Fruit fly (Drosophila melanogaster): ENCODE results near the gene kipf.

Gene kipf

DNA sequence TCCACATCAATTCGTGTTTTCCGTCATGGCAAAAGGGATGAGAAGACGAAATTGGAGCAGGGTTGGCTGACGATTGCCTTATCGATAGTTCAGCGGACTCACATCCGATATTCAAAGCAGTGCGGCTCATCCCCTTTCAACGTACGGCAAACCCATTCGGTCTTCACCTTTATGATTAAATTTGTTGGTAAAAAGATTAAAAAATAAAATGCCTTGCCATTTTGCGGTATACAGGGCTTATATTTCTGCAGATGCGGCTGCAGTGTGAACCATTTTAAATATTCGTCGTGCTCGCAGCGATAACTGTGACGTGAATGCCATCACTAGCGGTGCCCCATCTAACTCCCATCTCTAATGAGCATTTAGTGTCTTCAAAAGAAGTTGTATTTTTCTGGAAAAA is 6.3 kb upstream of the kipf start, which contains the start of the genes Taf7 and EMC1 (continued):
- TF ChIP-seq CG17328 (GFP tag; IDR thresholded peaks at IDR 0.05): no peak
- TF ChIP-seq CG31365 (tag; optimal IDR thresholded peaks at IDR 0.05): peak; percentile 65
- no peak for TF ChIP-seq bcd (GFP tag; optimal IDR thresholded peaks at IDR 0.05)
- peak; percentile 55 for TF ChIP-seq lilli (GFP tag; optimal IDR thresholded peaks at IDR 0.05)
- no peak for TF ChIP-seq ERR (GFP tag; optimal IDR thresholded peaks at IDR 0.05)
- no peak for TF ChIP-seq Spps (tag; optimal IDR thresholded peaks at IDR 0.05)
- TF ChIP-seq CG6272 (GFP tag; IDR thresholded peaks at IDR 0.05): peak; percentile 65
- TF ChIP-seq tx (GFP tag; optimal IDR thresholded peaks at IDR 0.05): peak; percentile 17
- no peak for TF ChIP-seq CG15073 (GFP tag; optimal IDR thresholded peaks at IDR 0.05)
- TF ChIP-seq chinmo (GFP tag; IDR thresholded peaks at IDR 0.05; ENCODE audit: partially characterized antibody): peak; percentile 90; the same call in 3 of the 4 replicates
- peak; percentile 75 for TF ChIP-seq CG12659 (GFP tag; optimal IDR thresholded peaks at IDR 0.05)
- TF ChIP-seq shn (GFP tag; optimal IDR thresholded peaks at IDR 0.05): peak; percentile 69
- no peak for TF ChIP-seq fd96Cb (tag; optimal IDR thresholded peaks at IDR 0.05)
- TF ChIP-seq Max (GFP tag; optimal IDR thresholded peaks at IDR 0.05): peak; percentile 46
- TF ChIP-seq CoRest (tag; optimal IDR thresholded peaks at IDR 0.05): peak; percentile 72
- TF ChIP-seq Hmx (GFP tag; optimal IDR thresholded peaks at IDR 0.05): no peak
- no peak for TF ChIP-seq Sox102F (GFP tag; optimal IDR thresholded peaks at IDR 0.05)
- peak in 1 of 2 experiments; percentile 49 for TF ChIP-seq Hr51 (GFP tag; optimal IDR thresholded peaks at IDR 0.05)
- no peak for TF ChIP-seq otp (GFP tag; IDR thresholded peaks at IDR 0.05)
- TF ChIP-seq mirr (GFP tag; optimal IDR thresholded peaks at IDR 0.05): no peak
- no peak for TF ChIP-seq CG10959 (GFP tag; IDR thresholded peaks at IDR 0.05)
- TF ChIP-seq Dip2 (GFP tag; IDR thresholded peaks at IDR 0.05): no peak
- peak; percentile 100 for TF ChIP-seq knrl (GFP tag; IDR thresholded peaks at IDR 0.05; ENCODE audit: partially characterized antibody)
- no peak for TF ChIP-seq br (optimal IDR thresholded peaks at IDR 0.05)
- no peak for TF ChIP-seq gt (GFP tag; IDR thresholded peaks at IDR 0.05)
- no peak for TF ChIP-seq Usf (GFP tag; optimal IDR thresholded peaks at IDR 0.05)
- no peak for TF ChIP-seq Abd-B (GFP tag; optimal IDR thresholded peaks at IDR 0.05)
- no peak for TF ChIP-seq wor (GFP tag; IDR thresholded peaks at IDR 0.05)
- no peak for TF ChIP-seq caup (GFP tag; optimal IDR thresholded peaks at IDR 0.05; ENCODE audit: severe bottlenecking)
- peak; percentile 63 for TF ChIP-seq CG15514 (GFP tag; optimal IDR thresholded peaks at IDR 0.05)
- TF ChIP-seq CG31441 (GFP tag; IDR thresholded peaks at IDR 0.05): no peak
- TF ChIP-seq gem (tag; optimal IDR thresholded peaks at IDR 0.05): no peak
- no peak for TF ChIP-seq Jarid2 (GFP tag; optimal IDR thresholded peaks at IDR 0.05)
- peak; percentile 62 for TF ChIP-seq CG9932 (GFP tag; IDR thresholded peaks at IDR 0.05)
- TF ChIP-seq seq (GFP tag; IDR thresholded peaks at IDR 0.05): no peak
- TF ChIP-seq CG9876 (GFP tag; optimal IDR thresholded peaks at IDR 0.05): peak; percentile 50
- peak; percentile 83 for TF ChIP-seq Opbp (GFP tag; IDR thresholded peaks at IDR 0.05; ENCODE audit: partially characterized antibody)
- TF ChIP-seq CG4404 (GFP tag; IDR thresholded peaks at IDR 0.05): peak; percentile 51; the same call in 1 of the 2 replicates
- TF ChIP-seq PHDP (tag; optimal IDR thresholded peaks at IDR 0.05): no peak
- TF ChIP-seq gro (GFP tag; optimal IDR thresholded peaks at IDR 0.05): peak; percentile 32
- TF ChIP-seq CG2199 (GFP tag; IDR thresholded peaks at IDR 0.05): no peak
- no peak for TF ChIP-seq CG7556 (GFP tag; optimal IDR thresholded peaks at IDR 0.05)
- TF ChIP-seq pan (optimal IDR thresholded peaks at IDR 0.05): no peak
- TF ChIP-seq pan (GFP tag; optimal IDR thresholded peaks at IDR 0.05 in 1 of 2, IDR thresholded peaks at IDR 0.05 in 1 of 2): no peak
- peak; percentile 89 for TF ChIP-seq Doc3 (GFP tag; IDR thresholded peaks at IDR 0.05; ENCODE audit: partially characterized antibody)
- TF ChIP-seq CG18764 (GFP tag; optimal IDR thresholded peaks at IDR 0.05): peak; percentile 19
- TF ChIP-seq Fer1 (GFP tag; optimal IDR thresholded peaks at IDR 0.05): no peak
- TF ChIP-seq disco-r (GFP tag; optimal IDR thresholded peaks at IDR 0.05): no peak
- TF ChIP-seq Hr78 (GFP tag; optimal IDR thresholded peaks at IDR 0.05): no peak
- TF ChIP-seq Adf1 (GFP tag; IDR thresholded peaks at IDR 0.05): no peak
- peak; percentile 92 for TF ChIP-seq HLH4C (GFP tag; IDR thresholded peaks at IDR 0.05; ENCODE audit: partially characterized antibody)
